Worm (Caenorhabditis elegans) whole organism, mixed stage, embryonic: Measurements from ENCODE around the gene fbxa-199.

ENCODE experiments used
- mep-1 ChIP-seq: fragments of 150-350 bp; optimal IDR thresholded peaks from 2 replicates; lab custom pipeline; 2017; ENCODE audit warnings: missing biosample characterization, missing genetic modification reagents, missing genetic modification characterization, inconsistent platforms
- nhr-12 ChIP-seq: fragments of 150-350 bp; optimal IDR thresholded peaks from 2 replicates; lab custom pipeline; 2014; ENCODE audit warnings: missing biosample characterization, missing genetic modification characterization
- sem-2 ChIP-seq: fragments of 200-800 bp; sonication (Bioruptor generic); optimal IDR thresholded peaks from 2 replicates; lab custom pipeline; 2018; ENCODE audit warnings: mild to moderate bottlenecking, missing genetic modification characterization, missing compliant biosample characterization
- unc-39 ChIP-seq: fragments of 150-350 bp; optimal IDR thresholded peaks from 2 replicates; lab custom pipeline; 2014; ENCODE audit warnings: missing biosample characterization, missing genetic modification characterization
- zip-8 ChIP-seq: fragments of 150-350 bp; optimal IDR thresholded peaks from 2 replicates; lab custom pipeline; 2014; ENCODE audit warnings: missing biosample characterization, missing genetic modification characterization

ce11 chrV:15444615-15445014 lies 46.0 kb upstream of the fbxa-199 start, which contains the start of gene T26H5.9:
- no peak for TF ChIP-seq unc-39 (tag; lab: Kevin White, UChicago)
- no peak for TF ChIP-seq sem-2 (GFP tag; lab: Kevin White, UChicago)
- TF ChIP-seq nhr-12 (tag; lab: Kevin White, UChicago), result no peak
- no peak for TF ChIP-seq zip-8 (tag; lab: Kevin White, UChicago)
- no peak for TF ChIP-seq mep-1 (tag; lab: Kevin White, UChicago)
